Fruit fly (Drosophila melanogaster) whole organism, pupa: Measurements from ENCODE around the gene Cp16.

ENCODE experiments used
- CG10348 ChIP-seq: fragments of 200-800 bp; sonication (Bioruptor generic); IDR thresholded peaks from 2 replicates; pipeline ENCODE4 v1.3.6; 2022; ENCODE audit warnings: missing biosample characterization, missing genetic modification characterization
- CG13204 ChIP-seq: fragments of 200-800 bp; sonication (Bioruptor generic); optimal IDR thresholded peaks from 2 replicates; lab custom pipeline; 2018; ENCODE audit warnings: missing biosample characterization, mild to moderate bottlenecking, missing genetic modification characterization, moderate library complexity
- CG14655 ChIP-seq: fragments of 200-800 bp; sonication (Bioruptor generic); optimal IDR thresholded peaks from 3 replicates; lab custom pipeline; 2017; ENCODE audit warnings: mild to moderate bottlenecking, missing biosample characterization, missing genetic modification reagents, missing genetic modification characterization
- CG15710 ChIP-seq: fragments of 200-800 bp; sonication (Bioruptor generic); optimal IDR thresholded peaks from 2 replicates; lab custom pipeline; 2018; ENCODE audit warnings: missing biosample characterization, mild to moderate bottlenecking, missing genetic modification characterization, moderate library complexity
- CG17806 ChIP-seq: fragments of 200-800 bp; sonication (Bioruptor generic); optimal IDR thresholded peaks from 2 replicates; lab custom pipeline; 2018; ENCODE audit warnings: missing biosample characterization, mild to moderate bottlenecking, missing genetic modification characterization, moderate library complexity
- CG32121 ChIP-seq: fragments of 200-800 bp; sonication (Bioruptor generic); IDR thresholded peaks from 2 replicates; pipeline ENCODE4 v1.3.6; 2022; ENCODE audit warnings: missing biosample characterization, missing genetic modification characterization
- CG34367 ChIP-seq: fragments of 200-800 bp; sonication (Bioruptor generic); optimal IDR thresholded peaks from 2 replicates; lab custom pipeline; 2018; ENCODE audit warnings: missing biosample characterization, mild to moderate bottlenecking, missing genetic modification characterization
- CG4496 ChIP-seq: fragments of 200-800 bp; sonication (Bioruptor generic); IDR thresholded peaks from 3 replicates; pipeline ENCODE4 v1.3.6; 2022; ENCODE audit warnings: missing biosample characterization, missing genetic modification characterization
- CG8159 ChIP-seq: fragments of 200-800 bp; sonication (Bioruptor generic); optimal IDR thresholded peaks from 3 replicates; lab custom pipeline; 2018; ENCODE audit warnings: missing biosample characterization, mild to moderate bottlenecking, missing genetic modification characterization, moderate library complexity
- CG8301 ChIP-seq: fragments of 200-800 bp; sonication (Bioruptor generic); optimal IDR thresholded peaks from 2 replicates; lab custom pipeline; 2018; ENCODE audit warnings: missing biosample characterization, mild to moderate bottlenecking, missing genetic modification characterization
- CG9948 ChIP-seq: fragments of 200-800 bp; sonication (Bioruptor generic); optimal IDR thresholded peaks from 2 replicates; lab custom pipeline; 2018; ENCODE audit warnings: missing biosample characterization, mild to moderate bottlenecking, missing genetic modification characterization, moderate library complexity
- EcR ChIP-seq: fragments of 200-800 bp; sonication (Bioruptor generic); optimal IDR thresholded peaks from 3 replicates; lab custom pipeline; 2019; ENCODE audit warnings: missing biosample characterization, missing genetic modification characterization, mild to moderate bottlenecking, moderate library complexity, missing genetic modification reagents
- Ets98B ChIP-seq: fragments of 200-800 bp; sonication (Bioruptor generic); IDR thresholded peaks from 2 replicates; pipeline ENCODE4 v1.3.6; 2022; ENCODE audit warnings: missing biosample characterization, missing genetic modification characterization
- Pif1A ChIP-seq: fragments of 200-800 bp; sonication (Bioruptor generic); optimal IDR thresholded peaks from 3 replicates; lab custom pipeline; 2016; ENCODE audit warnings: missing biosample characterization, missing genetic modification characterization
- Pif1B ChIP-seq: fragments of 200-800 bp; sonication (Bioruptor generic); optimal IDR thresholded peaks from 3 replicates; lab custom pipeline; 2016; ENCODE audit warnings: missing biosample characterization, missing genetic modification characterization
- Snoo ChIP-seq: fragments of 200-800 bp; sonication (Bioruptor generic); optimal IDR thresholded peaks from 3 replicates; lab custom pipeline; 2017; ENCODE audit warnings: missing biosample characterization, mild to moderate bottlenecking, missing genetic modification characterization, inconsistent platforms
- fd96Ca ChIP-seq: fragments of 200-800 bp; sonication (Bioruptor generic); IDR thresholded peaks from 3 replicates; pipeline ENCODE4 v1.3.6; 2022; ENCODE audit warnings: missing biosample characterization, missing genetic modification characterization
- gl ChIP-seq: fragments of 200-800 bp; sonication (Bioruptor generic); optimal IDR thresholded peaks from 2 replicates; lab custom pipeline; 2018; ENCODE audit warnings: missing biosample characterization, mild to moderate bottlenecking, missing genetic modification characterization
- rn ChIP-seq: fragments of 200-800 bp; sonication (Bioruptor generic); IDR thresholded peaks from 2 replicates; pipeline ENCODE4 v1.3.6; 2022; ENCODE audit warnings: missing biosample characterization, missing genetic modification characterization

The Cp16 gene

DNA sequence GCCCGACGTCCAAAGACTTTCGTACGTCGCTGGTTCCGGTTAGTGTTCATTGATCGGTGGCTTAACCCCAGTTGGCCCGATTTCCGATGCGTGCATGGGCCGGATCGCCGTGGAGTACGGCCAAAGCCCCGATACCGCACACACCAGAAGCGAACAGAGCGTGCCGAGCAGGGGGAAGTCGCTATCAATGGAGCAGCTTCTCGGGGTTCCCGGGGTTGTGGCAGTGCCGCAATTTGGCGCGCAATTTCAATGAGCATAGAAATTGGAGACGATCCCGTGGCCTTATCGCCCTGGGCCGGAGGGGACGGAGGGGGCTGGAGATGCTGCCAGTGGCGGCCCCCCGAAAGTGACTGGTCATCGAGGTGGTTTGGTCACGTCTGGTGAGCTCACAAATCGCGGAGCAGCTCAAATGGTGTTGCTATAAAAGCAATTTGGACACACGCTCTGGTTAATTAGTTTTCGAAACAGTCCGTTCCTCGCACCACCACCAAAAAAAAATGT is at the start of gene Cp16:
TSS of gene Cp16 (plus strand) at position 451 of the 501 bp plus-strand sequence.
- TF ChIP-seq Ets98B (GFP tag; lab: Robert Waterston, UW) (no peak), Pif1B (GFP tag; lab: Kevin White, UChicago) (no peak), CG10348 (GFP tag; lab: Robert Waterston, UW) (no peak)

DNA sequence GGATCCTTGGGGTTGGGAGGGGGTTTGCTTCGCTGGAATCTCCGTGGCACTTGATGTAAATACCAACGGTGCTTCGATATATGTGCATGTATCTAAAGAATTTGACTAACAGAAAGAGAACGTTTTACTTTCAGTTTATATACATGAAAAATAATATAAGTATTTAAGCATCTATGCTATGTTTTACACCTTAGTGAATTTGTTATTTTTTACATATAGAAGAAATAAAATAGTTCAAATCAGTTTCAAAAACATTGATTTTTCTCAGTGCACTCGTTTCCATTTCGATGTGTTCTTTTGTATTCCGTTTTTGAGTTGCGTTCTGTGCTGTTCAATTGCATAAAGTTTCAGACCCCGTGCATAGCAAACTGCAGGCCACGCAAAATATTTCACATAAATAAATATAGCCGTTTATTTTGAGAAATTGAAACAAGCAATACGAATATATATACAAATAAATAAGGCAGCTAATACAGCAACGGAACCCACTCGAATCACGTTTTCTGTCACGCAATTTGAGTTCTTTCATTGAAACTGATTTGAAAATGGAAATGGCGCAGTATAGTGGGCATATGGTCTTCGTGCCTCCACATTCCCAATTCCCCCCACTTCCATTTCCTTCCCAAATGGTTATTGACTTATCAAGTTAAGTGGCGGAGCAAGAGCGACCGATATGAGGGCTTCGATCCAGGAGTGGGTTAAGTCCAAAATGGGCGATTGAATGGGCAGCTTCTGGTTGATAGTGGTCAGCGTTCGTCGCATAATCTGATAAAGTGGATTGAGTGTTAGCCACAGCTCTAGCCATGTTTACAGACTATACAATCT is 49.0 kb upstream of the Cp16 start:
- peak; percentile 15 for TF ChIP-seq CG9948 (tag; lab: Kevin White, UChicago)
- peak; percentile 41 for TF ChIP-seq CG17806 (tag; lab: Kevin White, UChicago)
- peak; percentile 8 for TF ChIP-seq CG14655 (GFP tag; lab: Kevin White, UChicago)
- TF ChIP-seq Ets98B (GFP tag; lab: Robert Waterston, UW): no peak; the same call in 1 of the 2 replicates
- TF ChIP-seq Pif1A (GFP tag; lab: Kevin White, UChicago): no peak
- peak; percentile 26; the same call in 1 of the 2 replicates for TF ChIP-seq CG32121 (GFP tag; lab: Robert Waterston, UW)
- no peak for TF ChIP-seq EcR (GFP tag; lab: Kevin White, UChicago)
- TF ChIP-seq CG34367 (tag; lab: Kevin White, UChicago): no peak
- no peak for TF ChIP-seq Pif1B (GFP tag; lab: Kevin White, UChicago)
- no peak for TF ChIP-seq CG8301 (tag; lab: Kevin White, UChicago)
- TF ChIP-seq CG8159 (tag; lab: Kevin White, UChicago): peak; percentile 25
- no peak for TF ChIP-seq gl (tag; lab: Kevin White, UChicago)
- TF ChIP-seq CG13204 (GFP tag; lab: Kevin White, UChicago): no peak
- TF ChIP-seq CG4496 (GFP tag; lab: Robert Waterston, UW): peak; percentile 48; the same call in 1 of the 3 replicates

DNA sequence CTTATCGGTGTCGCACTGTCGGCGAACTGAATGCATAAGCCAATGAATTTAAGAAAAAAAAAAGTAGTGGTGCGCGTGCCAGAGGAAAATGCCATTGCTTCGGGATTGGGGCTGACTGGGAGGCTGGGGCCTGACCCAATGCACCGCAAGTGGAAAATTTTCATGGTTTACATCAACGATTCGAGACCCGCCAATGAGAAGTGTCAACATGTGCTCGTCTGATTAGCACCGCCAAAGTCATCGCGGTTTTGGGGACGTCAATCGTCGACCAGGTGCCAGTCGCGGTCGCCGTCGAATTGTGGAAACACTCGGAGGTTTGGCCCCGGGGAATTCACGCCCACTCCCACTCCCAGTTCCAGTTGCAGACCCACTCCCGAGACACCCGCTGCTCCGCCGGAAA is 48.0 kb upstream of the Cp16 start:
- TF ChIP-seq fd96Ca (GFP tag; lab: Robert Waterston, UW): 0 out of 3 replicates have a peak, but pooled peaks have one; percentile 37
- TF ChIP-seq CG8301 (tag; lab: Kevin White, UChicago): no peak
- TF ChIP-seq gl (tag; lab: Kevin White, UChicago): no peak

DNA sequence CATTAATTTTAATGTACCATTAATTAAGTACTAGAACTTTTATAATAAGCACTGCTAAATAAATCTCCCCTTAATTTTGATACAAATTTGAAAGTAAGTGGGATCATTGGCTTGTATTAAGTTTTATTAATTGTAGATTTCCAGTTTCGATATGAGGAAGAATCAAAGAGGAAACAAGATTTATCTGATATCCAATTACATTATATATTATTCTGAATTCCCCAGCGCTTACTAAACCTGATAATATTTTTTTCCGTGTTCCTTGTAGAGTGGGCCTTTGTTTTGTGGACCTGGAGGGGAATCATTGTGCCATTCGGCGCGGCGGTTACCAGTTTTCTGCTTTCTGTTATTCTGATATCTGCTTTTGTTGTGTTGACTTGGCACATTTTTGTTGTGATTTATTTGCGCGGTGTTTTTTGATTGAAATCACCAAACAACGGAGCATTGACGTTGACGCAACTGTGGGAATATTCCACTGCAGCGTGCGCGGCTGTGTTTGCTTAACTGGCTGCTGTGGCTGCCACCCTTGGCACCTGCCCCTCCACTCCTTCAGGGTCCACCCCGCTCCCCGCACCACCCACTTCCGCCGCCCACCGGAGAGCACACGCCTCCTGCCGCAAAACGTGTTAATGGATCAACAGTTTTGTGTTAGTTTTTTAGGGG is 47.2 kb upstream of the Cp16 start:
- peak; percentile 38 for TF ChIP-seq EcR (GFP tag; lab: Kevin White, UChicago)
- TF ChIP-seq Pif1A (GFP tag; lab: Kevin White, UChicago): peak; percentile 11
- peak; percentile 42 for TF ChIP-seq CG8159 (tag; lab: Kevin White, UChicago)
- no peak for TF ChIP-seq gl (tag; lab: Kevin White, UChicago)
- no peak for TF ChIP-seq CG13204 (GFP tag; lab: Kevin White, UChicago)
- TF ChIP-seq CG4496 (GFP tag; lab: Robert Waterston, UW): 0 out of 3 replicates have a peak, but pooled peaks have one; percentile 24
- TF ChIP-seq CG15710 (tag; lab: Kevin White, UChicago): peak; percentile 25

DNA sequence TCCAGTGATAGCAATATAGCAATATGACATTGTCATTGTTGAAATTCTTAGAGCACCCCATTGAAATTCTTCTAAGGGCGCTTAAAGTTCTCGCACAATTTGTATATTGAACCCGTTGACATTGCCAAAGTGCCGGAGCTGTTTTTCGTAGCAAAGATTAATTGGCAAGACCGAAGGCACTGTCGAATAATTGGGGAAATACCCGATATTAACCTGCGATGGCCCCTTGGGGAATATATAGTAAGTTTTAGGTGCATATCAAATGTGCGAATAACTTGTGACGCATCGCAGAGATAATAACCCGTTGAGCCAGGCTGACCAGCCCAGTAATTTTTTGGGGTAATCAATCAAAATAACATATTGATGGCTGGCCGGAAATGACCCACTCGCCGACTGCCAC is 45.1 kb upstream of the Cp16 start:
- TF ChIP-seq rn (GFP tag; lab: Robert Waterston, UW) (no peak), Ets98B (GFP tag; lab: Robert Waterston, UW) (no peak), gl (tag; lab: Kevin White, UChicago) (no peak), Snoo (tag; lab: Kevin White, UChicago) (no peak), CG13204 (GFP tag; lab: Kevin White, UChicago) (no peak), CG8159 (tag; lab: Kevin White, UChicago) (no peak), CG15710 (tag; lab: Kevin White, UChicago) (no peak), CG32121 (GFP tag; lab: Robert Waterston, UW) (no peak), CG17806 (tag; lab: Kevin White, UChicago) (no peak)

DNA sequence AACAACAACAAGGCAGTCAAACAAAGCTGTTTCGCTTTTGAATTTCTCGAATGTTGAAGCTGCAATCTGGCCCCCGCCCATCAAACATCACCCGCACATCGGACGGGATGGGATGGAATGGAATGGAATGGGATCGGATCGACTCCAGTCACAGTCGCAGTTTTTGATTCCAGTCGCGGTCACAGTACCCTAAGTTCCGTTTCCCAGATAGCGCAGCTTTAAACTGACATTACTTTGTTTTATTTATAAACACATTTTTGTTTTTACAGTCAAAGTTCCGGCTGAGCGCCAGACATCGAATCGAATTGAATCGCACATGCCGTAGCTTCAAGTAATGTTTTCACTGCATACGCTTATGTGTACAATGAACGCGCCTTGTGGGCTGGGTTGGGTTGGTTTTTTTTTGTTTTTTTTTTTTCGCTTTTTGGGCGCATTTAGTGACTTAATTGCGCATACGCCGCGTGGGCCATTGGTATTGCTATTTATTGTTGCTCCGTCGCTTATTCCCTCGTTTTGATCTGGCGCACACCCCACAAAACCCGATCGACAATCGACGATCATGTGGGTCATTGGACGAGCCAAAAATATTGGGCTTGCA is 43.0 kb upstream of the Cp16 start:
- peak; percentile 44 for TF ChIP-seq EcR (GFP tag; lab: Kevin White, UChicago)
- no peak for TF ChIP-seq CG8301 (tag; lab: Kevin White, UChicago)
- TF ChIP-seq Pif1B (GFP tag; lab: Kevin White, UChicago): no peak
- TF ChIP-seq CG8159 (tag; lab: Kevin White, UChicago): no peak
